Worm (Caenorhabditis elegans) whole organism, mixed stage, embryonic: ENCODE results near the gene T04H1.5.

Experiments used
- blmp-1 ChIP-seq: fragments of 150-350 bp; optimal IDR thresholded peaks from 2 replicates; lab custom pipeline; 2014; ENCODE audit warnings: missing biosample characterization, missing genetic modification characterization
- ces-1 ChIP-seq: fragments of 150-350 bp; optimal IDR thresholded peaks from 2 replicates; lab custom pipeline; 2014; ENCODE audit warnings: missing biosample characterization, missing genetic modification reagents, missing genetic modification characterization
- elt-3 ChIP-seq: fragments of 150-350 bp; optimal IDR thresholded peaks from 2 replicates; lab custom pipeline; 2014; ENCODE audit warnings: missing biosample characterization, missing genetic modification characterization
- ham-2 ChIP-seq: fragments of 200-800 bp; sonication (Bioruptor generic); optimal IDR thresholded peaks from 2 replicates; lab custom pipeline; 2018; ENCODE audit warnings: mild to moderate bottlenecking, missing genetic modification characterization, missing compliant biosample characterization
- lin-13 ChIP-seq: fragments of 150-350 bp; optimal IDR thresholded peaks from 2 replicates; lab custom pipeline; 2014; ENCODE audit warnings: missing biosample characterization, missing genetic modification characterization
- lsy-2 ChIP-seq: fragments of 150-350 bp; optimal IDR thresholded peaks from 2 replicates; lab custom pipeline; 2014; ENCODE audit warnings: missing biosample characterization, missing genetic modification characterization
- mep-1 ChIP-seq: fragments of 150-350 bp; optimal IDR thresholded peaks from 2 replicates; lab custom pipeline; 2017; ENCODE audit warnings: missing biosample characterization, missing genetic modification reagents, missing genetic modification characterization, inconsistent platforms
- nhr-237 ChIP-seq: fragments of 150-350 bp; optimal IDR thresholded peaks from 2 replicates; lab custom pipeline; 2014; ENCODE audit warnings: missing biosample characterization, missing genetic modification characterization
- nhr-76 ChIP-seq: sonication (generic microtip); optimal IDR thresholded peaks from 2 replicates; lab custom pipeline; 2017; ENCODE audit warnings: missing biosample characterization, missing genetic modification characterization
- pha-4 ChIP-seq: fragments of 150-350 bp; optimal IDR thresholded peaks from 2 replicates; lab custom pipeline; 2018; ENCODE audit warnings: missing biosample characterization, missing genetic modification reagents, missing genetic modification characterization
- unc-120 ChIP-seq: sonication (generic microtip); optimal IDR thresholded peaks from 2 replicates; lab custom pipeline; 2017; ENCODE audit warnings: missing genetic modification characterization, missing compliant biosample characterization; ENCODE audit not compliant: poor library complexity, severe bottlenecking
- unc-62 ChIP-seq: fragments of 150-350 bp; optimal IDR thresholded peaks from 2 replicates; lab custom pipeline; 2014; ENCODE audit warnings: missing biosample characterization, missing genetic modification reagents, missing genetic modification characterization
- ztf-11 ChIP-seq: fragments of 150-350 bp; optimal IDR thresholded peaks from 2 replicates; lab custom pipeline; 2014; ENCODE audit warnings: missing biosample characterization, missing genetic modification characterization

DNA sequence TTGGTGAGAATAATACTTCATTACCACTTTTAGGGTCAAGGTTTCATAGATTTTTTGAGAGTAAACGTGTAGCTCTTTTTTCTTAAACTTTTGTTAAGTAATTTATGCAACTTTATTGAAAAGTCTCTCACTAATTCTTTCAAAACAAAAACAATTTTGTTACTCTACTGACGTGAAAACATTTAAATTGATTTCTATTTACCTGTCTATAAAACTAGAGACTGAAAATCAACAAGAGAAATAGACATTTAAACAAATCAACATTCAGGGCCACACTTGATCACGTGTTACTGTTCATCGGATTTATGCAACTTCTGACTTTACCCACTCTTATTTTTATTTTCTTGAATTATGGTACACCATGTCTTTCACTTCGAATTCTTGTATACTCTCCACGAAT is 5.3 kb downstream of the T04H1.5 start, which contains the start of gene ugt-55:
- TF ChIP-seq pha-4 (tag; lab: Kevin White, UChicago) (no peak), blmp-1 (tag; lab: Kevin White, UChicago) (no peak), ces-1 (GFP tag; lab: Kevin White, UChicago) (no peak), lsy-2 (tag; lab: Kevin White, UChicago) (no peak), elt-3 (tag; lab: Kevin White, UChicago) (no peak), nhr-76 (no peak), mep-1 (tag; lab: Kevin White, UChicago) (no peak), ztf-11 (tag; lab: Kevin White, UChicago) (no peak), unc-120 (tag; lab: Kevin White, UChicago) (no peak), ham-2 (GFP tag; lab: Kevin White, UChicago) (no peak), unc-62 (no peak), nhr-237 (no peak), lin-13 (tag; lab: Kevin White, UChicago) (no peak)
